Worm (Caenorhabditis elegans): ENCODE results near the gene gst-41.

DNA sequence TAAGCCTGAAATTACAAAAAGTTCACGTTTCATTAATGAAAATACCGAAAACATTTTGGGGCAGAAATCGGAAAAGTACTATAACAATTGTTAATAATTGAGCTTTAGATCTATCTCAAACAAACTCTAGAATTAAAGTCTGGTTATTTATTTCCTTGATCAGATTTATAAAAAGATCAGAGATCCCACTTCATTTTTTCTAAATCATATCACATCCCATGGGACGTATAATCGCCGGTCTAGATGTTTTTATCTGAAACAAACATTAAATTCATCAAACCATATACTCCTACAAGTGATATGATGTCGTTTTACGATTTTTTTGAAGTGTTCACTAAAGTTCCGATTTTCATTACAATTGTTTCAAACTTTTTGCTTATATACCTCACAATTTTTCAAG lies 12.6 kb upstream of the gst-41 start, which contains the start of gene str-41:
- TF ChIP-seq med-1 (GFP tag; optimal IDR thresholded peaks at IDR 0.05; ENCODE audit: insufficient read depth) (no peak), cog-1 (tag; optimal IDR thresholded peaks at IDR 0.05) (no peak), flt-1 (GFP tag; IDR thresholded peaks at IDR 0.05) (no peak), tab-1 (GFP tag; IDR thresholded peaks at IDR 0.05) (no peak), T22C8.4 (GFP tag; IDR thresholded peaks at IDR 0.05) (no peak), klf-2 (GFP tag; conservative IDR thresholded peaks at IDR 0.05) (no peak)
